Fruit fly (Drosophila melanogaster) whole organism, embryonic: ENCODE measurements around the gene CG6163.

Experiments used
- CG12299 ChIP-seq: fragments of 200-800 bp; sonication (Bioruptor generic); optimal IDR thresholded peaks from 2 replicates; lab custom pipeline; 2018; ENCODE audit warnings: missing biosample characterization, mild to moderate bottlenecking, missing genetic modification characterization
- CG17385 ChIP-seq: fragments of 200-800 bp; sonication (Bioruptor generic); optimal IDR thresholded peaks from 3 replicates; lab custom pipeline; 2018; ENCODE audit warnings: missing biosample characterization, mild to moderate bottlenecking, missing genetic modification characterization
- CG4854 ChIP-seq: fragments of 200-800 bp; sonication (Bioruptor generic); optimal IDR thresholded peaks from 2 replicates; lab custom pipeline; 2016; ENCODE audit warnings: missing biosample characterization, missing genetic modification characterization, inconsistent platforms
- CTCF ChIP-seq: fragments of 200-800 bp; sonication (Bioruptor generic); optimal IDR thresholded peaks from 2 replicates; lab custom pipeline; 2017; ENCODE audit warnings: missing biosample characterization, mild to moderate bottlenecking, missing genetic modification characterization, moderate library complexity
- NC2β ChIP-seq: fragments of 200-800 bp; sonication (Bioruptor generic); optimal IDR thresholded peaks from 2 replicates; lab custom pipeline; 2016; ENCODE audit warnings: missing biosample characterization, missing genetic modification characterization
- Six4 ChIP-seq: fragments of 200-800 bp; sonication (Bioruptor generic); optimal IDR thresholded peaks from 2 replicates; lab custom pipeline; 2016; ENCODE audit warnings: missing biosample characterization, missing genetic modification characterization
- Spps ChIP-seq: fragments of 200-800 bp; sonication (Bioruptor generic); optimal IDR thresholded peaks from 2 replicates; lab custom pipeline; 2018; ENCODE audit warnings: missing biosample characterization, mild to moderate bottlenecking, missing genetic modification characterization
- gfzf ChIP-seq: fragments of 200-800 bp; sonication (Bioruptor generic); optimal IDR thresholded peaks from 2 replicates; lab custom pipeline; 2016; ENCODE audit warnings: missing biosample characterization, mild to moderate bottlenecking, missing genetic modification characterization, moderate library complexity
- row ChIP-seq: fragments of 200-800 bp; sonication (Bioruptor generic); IDR thresholded peaks from 3 replicates; pipeline ENCODE4 v1.3.6; 2022; ENCODE audit warnings: missing biosample characterization, missing genetic modification characterization

DNA sequence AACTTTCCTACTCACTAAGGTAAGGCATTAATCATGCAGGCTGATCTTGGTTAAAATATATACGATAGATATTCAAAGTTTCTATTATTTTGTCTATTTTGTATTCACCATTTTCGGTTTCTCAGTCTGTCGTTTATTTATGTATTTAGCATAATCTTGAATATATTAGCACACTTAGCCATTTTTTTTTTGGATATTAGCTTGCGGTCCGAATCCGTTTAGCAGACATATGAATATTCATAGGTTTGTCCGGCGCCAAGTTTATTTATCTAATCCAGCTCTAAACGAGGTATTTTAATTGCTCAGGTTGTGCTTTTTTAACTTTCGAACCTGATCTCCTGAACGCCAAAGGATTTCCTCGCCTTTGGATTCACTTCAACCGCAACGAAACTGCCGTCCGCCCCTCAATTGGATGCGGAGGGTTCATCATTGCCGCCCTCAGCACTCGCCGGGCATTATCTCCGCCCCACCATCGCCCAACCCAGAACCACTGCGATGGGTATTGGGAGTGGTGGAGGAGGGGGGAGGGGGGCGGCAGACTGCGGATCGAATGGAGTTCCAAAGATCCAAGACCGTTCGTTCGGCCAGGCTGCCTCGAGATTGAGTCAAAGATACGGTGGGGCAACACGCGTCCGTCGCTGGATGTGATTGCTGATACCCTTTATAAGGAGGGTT, 41.3 kb downstream of the CG6163 start:
- no peak for TF ChIP-seq Six4 (GFP tag; lab: Kevin White, UChicago)
- no peak for TF ChIP-seq NC2β (GFP tag; lab: Kevin White, UChicago)
- no peak for TF ChIP-seq gfzf (GFP tag; lab: Kevin White, UChicago)
- TF ChIP-seq CG17385 (GFP tag; lab: Kevin White, UChicago), result no peak
- no peak for TF ChIP-seq CTCF
- no peak for TF ChIP-seq CG4854 (GFP tag; lab: Kevin White, UChicago)
- TF ChIP-seq row (GFP tag; lab: Robert Waterston, UW), result no peak
- no peak for TF ChIP-seq Spps (tag; lab: Kevin White, UChicago)
- TF ChIP-seq CG12299 (tag; lab: Kevin White, UChicago), result no peak
